Fruit fly (Drosophila melanogaster): Measurements from ENCODE around the gene CG12984.

Gene CG12984

dm6 chr3L:21024965-21025833 lies 33.7 kb downstream of the CG12984 start (continued):
- TF ChIP-seq maf-S (GFP tag; optimal IDR thresholded peaks at IDR 0.05) (no peak), NfI (GFP tag; optimal IDR thresholded peaks at IDR 0.05) (no peak), tio (GFP tag; optimal IDR thresholded peaks at IDR 0.05) (no peak), mam (GFP tag; optimal IDR thresholded peaks at IDR 0.05) (peak; percentile 4), CG12744 (GFP tag; optimal IDR thresholded peaks at IDR 0.05) (no peak), lilli (GFP tag; optimal IDR thresholded peaks at IDR 0.05) (no peak), tll (GFP tag; optimal IDR thresholded peaks at IDR 0.05) (peak in 1 of 2 experiments; percentile 61), Xbp1 (GFP tag; optimal IDR thresholded peaks at IDR 0.05) (no peak), CG5180 (GFP tag; optimal IDR thresholded peaks at IDR 0.05) (no peak), Hmx (GFP tag; optimal IDR thresholded peaks at IDR 0.05) (no peak), peb (GFP tag; IDR thresholded peaks at IDR 0.05) (no peak), luna (GFP tag; optimal IDR thresholded peaks at IDR 0.05) (no peak), HLH4C (GFP tag; IDR thresholded peaks at IDR 0.05; ENCODE audit: partially characterized antibody) (no peak), CG6854 (GFP tag; optimal IDR thresholded peaks at IDR 0.05) (no peak), CG7786 (GFP tag; optimal IDR thresholded peaks at IDR 0.05) (no peak), CG2199 (GFP tag; IDR thresholded peaks at IDR 0.05) (0 out of 3 replicates have a peak, but pooled peaks have one; percentile 15), Hmr (GFP tag; optimal IDR thresholded peaks at IDR 0.05) (no peak), sim (GFP tag; IDR thresholded peaks at IDR 0.05) (no peak), jumu (GFP tag; optimal IDR thresholded peaks at IDR 0.05) (no peak), gt (GFP tag; IDR thresholded peaks at IDR 0.05) (no peak), Antp (GFP tag; optimal IDR thresholded peaks at IDR 0.05) (no peak), CG11696 (GFP tag; IDR thresholded peaks at IDR 0.05) (no peak), CG1233 (GFP tag; optimal IDR thresholded peaks at IDR 0.05) (no peak), chinmo (GFP tag; IDR thresholded peaks at IDR 0.05; ENCODE audit: partially characterized antibody) (0 out of 4 replicates have a peak, but pooled peaks have one; percentile 26), croc (GFP tag; conservative IDR thresholded peaks at IDR 0.05) (no peak), hb (GFP tag; IDR thresholded peaks at IDR 0.05; ENCODE audit: partially characterized antibody) (no peak), lov (optimal IDR thresholded peaks at IDR 0.05) (no peak), lov (GFP tag; IDR thresholded peaks at IDR 0.05) (no peak), CG31441 (GFP tag; IDR thresholded peaks at IDR 0.05) (no peak), BtbVII (GFP tag; optimal IDR thresholded peaks at IDR 0.05) (no peak), Gug (GFP tag; IDR thresholded peaks at IDR 0.05) (no peak), CG9876 (GFP tag; optimal IDR thresholded peaks at IDR 0.05) (no peak), HLHmδ (GFP tag; optimal IDR thresholded peaks at IDR 0.05) (no peak), Adf1 (GFP tag; IDR thresholded peaks at IDR 0.05) (no peak), Hand (GFP tag; optimal IDR thresholded peaks at IDR 0.05) (no peak), nom (GFP tag; optimal IDR thresholded peaks at IDR 0.05) (peak; percentile 81), bowl (GFP tag; IDR thresholded peaks at IDR 0.05) (no peak), Awh (GFP tag; IDR thresholded peaks at IDR 0.05) (no peak), exex (tag; optimal IDR thresholded peaks at IDR 0.05) (no peak), Max (GFP tag; optimal IDR thresholded peaks at IDR 0.05) (no peak), nau (GFP tag; optimal IDR thresholded peaks at IDR 0.05) (no peak), Hr51 (GFP tag; optimal IDR thresholded peaks at IDR 0.05) (no peak), gcm (GFP tag; optimal IDR thresholded peaks at IDR 0.05) (no peak), CG1792 (GFP tag; optimal IDR thresholded peaks at IDR 0.05) (no peak), MTF-1 (GFP tag; optimal IDR thresholded peaks at IDR 0.05; ENCODE audit: borderline replicate concordance) (no peak), CG1529 (GFP tag; optimal IDR thresholded peaks at IDR 0.05) (no peak), CG4360 (GFP tag; IDR thresholded peaks at IDR 0.05) (peak; percentile 85), CG17361 (GFP tag; IDR thresholded peaks at IDR 0.05) (no peak), Bdp1 (GFP tag; optimal IDR thresholded peaks at IDR 0.05) (no peak)
